Worm (Caenorhabditis elegans) whole organism, late embryonic: ENCODE results near the gene bus-5.

Experiments used
- C08G9.2 ChIP-seq: sonication (generic microtip); optimal IDR thresholded peaks from 2 replicates; lab custom pipeline; 2016; ENCODE audit warnings: mild to moderate bottlenecking, missing genetic modification characterization, moderate library complexity, missing compliant biosample characterization
- C38D4.7 ChIP-seq: fragments of 200-800 bp; sonication (Bioruptor generic); optimal IDR thresholded peaks from 2 replicates; lab custom pipeline; 2018; ENCODE audit warnings: mild to moderate bottlenecking, missing genetic modification characterization, moderate library complexity, missing compliant biosample characterization
- F13H6.1 ChIP-seq: sonication (generic microtip); optimal IDR thresholded peaks from 2 replicates; lab custom pipeline; 2016; ENCODE audit warnings: missing genetic modification characterization, missing compliant biosample characterization
- K09A11.1 ChIP-seq: sonication (generic microtip); optimal IDR thresholded peaks from 2 replicates; lab custom pipeline; 2017; ENCODE audit warnings: antibody characterized with exemption, mild to moderate bottlenecking, missing genetic modification characterization, missing compliant biosample characterization; ENCODE audit not compliant: insufficient read depth
- T23F11.4 ChIP-seq: fragments of 200-800 bp; sonication (Bioruptor generic); optimal IDR thresholded peaks from 2 replicates; lab custom pipeline; 2018; ENCODE audit warnings: mild to moderate bottlenecking, missing genetic modification characterization, missing compliant biosample characterization
- ahr-1 ChIP-seq: sonication (generic microtip); optimal IDR thresholded peaks from 2 replicates; lab custom pipeline; 2016; ENCODE audit warnings: missing genetic modification characterization, missing compliant biosample characterization
- ceh-14 ChIP-seq: sonication (generic microtip); optimal IDR thresholded peaks from 2 replicates; lab custom pipeline; 2016; ENCODE audit warnings: missing genotype, missing genetic modification characterization, missing compliant biosample characterization
- ceh-18 ChIP-seq: sonication (generic microtip); optimal IDR thresholded peaks from 2 replicates; lab custom pipeline; 2016; ENCODE audit warnings: missing genetic modification characterization, missing compliant biosample characterization
- ceh-2 ChIP-seq: sonication (generic microtip); optimal IDR thresholded peaks from 2 replicates; lab custom pipeline; 2016; ENCODE audit warnings: missing genotype, missing genetic modification characterization, missing compliant biosample characterization
- ceh-22 ChIP-seq: sonication (generic microtip); optimal IDR thresholded peaks from 2 replicates; lab custom pipeline; 2017; ENCODE audit warnings: missing biosample characterization, missing genetic modification characterization
- ceh-6 ChIP-seq: fragments of 200-800 bp; sonication (Bioruptor generic); optimal IDR thresholded peaks from 2 replicates; lab custom pipeline; 2018; ENCODE audit warnings: mild to moderate bottlenecking, missing genetic modification characterization, missing compliant biosample characterization
- dmd-4 ChIP-seq: sonication (generic microtip); optimal IDR thresholded peaks from 2 replicates; lab custom pipeline; 2016; ENCODE audit warnings: borderline replicate concordance, missing genetic modification characterization, missing compliant biosample characterization
- elt-2 ChIP-seq: sonication (generic microtip); optimal IDR thresholded peaks from 2 replicates; lab custom pipeline; 2016; ENCODE audit warnings: missing genetic modification reagents, missing genetic modification characterization, missing compliant biosample characterization
- eyg-1 ChIP-seq: sonication (generic microtip); optimal IDR thresholded peaks from 2 replicates; lab custom pipeline; 2016; ENCODE audit warnings: missing genotype, missing genetic modification characterization, missing compliant biosample characterization
- fkh-10 ChIP-seq: fragments of 150-350 bp; optimal IDR thresholded peaks from 2 replicates; lab custom pipeline; 2014; ENCODE audit warnings: missing biosample characterization, missing genetic modification reagents, missing genetic modification characterization
- hlh-13 ChIP-seq: fragments of 200-800 bp; sonication (Bioruptor generic); optimal IDR thresholded peaks from 2 replicates; lab custom pipeline; 2018; ENCODE audit warnings: mild to moderate bottlenecking, missing genetic modification characterization, missing compliant biosample characterization
- hlh-8 ChIP-seq: sonication (generic microtip); optimal IDR thresholded peaks from 2 replicates; lab custom pipeline; 2016; ENCODE audit warnings: missing genotype, missing genetic modification characterization, missing compliant biosample characterization
- lim-6 ChIP-seq: sonication (generic microtip); optimal IDR thresholded peaks from 2 replicates; lab custom pipeline; 2016; ENCODE audit warnings: missing genetic modification characterization, missing compliant biosample characterization
- lin-11 ChIP-seq: fragments of 200-800 bp; sonication (Bioruptor generic); optimal IDR thresholded peaks from 2 replicates; lab custom pipeline; 2018; ENCODE audit warnings: mild to moderate bottlenecking, missing genetic modification characterization, missing compliant biosample characterization
- nfya-1 ChIP-seq: sonication (generic microtip); optimal IDR thresholded peaks from 2 replicates; lab custom pipeline; 2017; ENCODE audit warnings: missing genetic modification characterization, mild to moderate bottlenecking, missing compliant biosample characterization, antibody characterized with exemption, moderate library complexity
- nhr-11 ChIP-seq: fragments of 150-350 bp; optimal IDR thresholded peaks from 2 replicates; lab custom pipeline; 2014; ENCODE audit warnings: missing biosample characterization, missing genetic modification characterization
- nhr-232 ChIP-seq: sonication (generic microtip); optimal IDR thresholded peaks from 2 replicates; lab custom pipeline; 2016; ENCODE audit warnings: missing genetic modification characterization, missing compliant biosample characterization
- odd-2 ChIP-seq: sonication (generic microtip); optimal IDR thresholded peaks from 2 replicates; lab custom pipeline; 2017; ENCODE audit warnings: antibody characterized with exemption, mild to moderate bottlenecking, missing genetic modification characterization, missing compliant biosample characterization
- pat-9 ChIP-seq: fragments of 200-800 bp; sonication (Bioruptor generic); optimal IDR thresholded peaks from 2 replicates; lab custom pipeline; 2018; ENCODE audit warnings: mild to moderate bottlenecking, missing genetic modification characterization, moderate library complexity, missing compliant biosample characterization
- pax-1 ChIP-seq: fragments of 150-350 bp; optimal IDR thresholded peaks from 2 replicates; lab custom pipeline; 2014; ENCODE audit warnings: missing biosample characterization, missing genetic modification characterization
- pha-2 ChIP-seq: sonication (generic microtip); optimal IDR thresholded peaks from 2 replicates; lab custom pipeline; 2017; ENCODE audit warnings: mild to moderate bottlenecking, missing genetic modification characterization, missing compliant biosample characterization
- pha-4 ChIP-seq: fragments of 150-350 bp; optimal IDR thresholded peaks from 2 replicates; lab custom pipeline; 2018; ENCODE audit warnings: missing biosample characterization, missing genetic modification reagents, missing genetic modification characterization
- pqm-1 ChIP-seq: sonication (generic microtip); optimal IDR thresholded peaks from 2 replicates; lab custom pipeline; 2016; ENCODE audit warnings: missing genetic modification characterization, missing compliant biosample characterization
- ref-2 ChIP-seq: sonication (generic microtip); optimal IDR thresholded peaks from 2 replicates; lab custom pipeline; 2016; ENCODE audit warnings: missing genetic modification characterization, missing compliant biosample characterization
- sdc-2 ChIP-seq: sonication (generic microtip); optimal IDR thresholded peaks from 2 replicates; lab custom pipeline; 2016; ENCODE audit warnings: missing genotype, missing genetic modification characterization, missing compliant biosample characterization
- sox-2 ChIP-seq: fragments of 200-800 bp; sonication (Bioruptor generic); IDR thresholded peaks from 2 replicates; pipeline ENCODE4 v1.3.6; 2022; ENCODE audit warnings: missing genetic modification reagents, missing genetic modification characterization, missing compliant biosample characterization
- tbx-2 ChIP-seq: sonication (generic microtip); optimal IDR thresholded peaks from 2 replicates; lab custom pipeline; 2016; ENCODE audit warnings: missing genetic modification characterization, missing compliant biosample characterization
- unc-42 ChIP-seq: sonication (generic microtip); optimal IDR thresholded peaks from 2 replicates; lab custom pipeline; 2016; ENCODE audit warnings: missing genotype, missing genetic modification characterization, missing compliant biosample characterization
- unc-86 ChIP-seq: sonication (generic microtip); optimal IDR thresholded peaks from 2 replicates; lab custom pipeline; 2016; ENCODE audit warnings: missing genetic modification characterization, missing compliant biosample characterization
- zip-5 ChIP-seq: sonication (generic microtip); optimal IDR thresholded peaks from 2 replicates; lab custom pipeline; 2016; ENCODE audit warnings: missing genetic modification characterization, missing compliant biosample characterization
- ztf-16 ChIP-seq: sonication (generic microtip); optimal IDR thresholded peaks from 2 replicates; lab custom pipeline; 2017; ENCODE audit warnings: missing genetic modification characterization, missing compliant biosample characterization

Gene bus-5

DNA sequence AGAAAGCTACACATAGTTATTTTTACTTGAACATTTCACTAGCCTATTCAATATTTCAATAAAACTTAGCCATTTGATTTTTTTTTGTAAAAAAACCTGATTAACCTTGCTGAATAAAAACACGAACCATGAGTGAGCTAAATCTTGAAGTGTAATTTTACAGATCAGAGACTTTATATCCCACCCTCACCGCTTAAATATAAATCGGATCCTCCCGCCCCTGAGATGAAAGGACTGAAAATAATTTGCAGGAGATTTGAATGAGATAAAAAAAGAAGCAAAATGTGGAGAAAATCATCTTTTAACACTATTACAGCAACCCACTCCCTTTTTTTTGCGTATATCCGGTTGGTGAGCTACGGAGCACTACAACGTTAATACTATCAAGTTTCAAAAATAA is 37.1 kb upstream of the bus-5 start, which contains the start of gene npax-2:
Gene npax-2, minus strand, starts transcription at position 101 of the 400 bp plus-strand sequence.
- TF ChIP-seq ceh-14 (no peak), hlh-8 (tag; lab: Kevin White, UChicago) (no peak), ceh-6 (GFP tag; lab: Kevin White, UChicago) (no peak), ref-2 (tag; lab: Kevin White, UChicago) (no peak), dmd-4 (tag; lab: Kevin White, UChicago) (no peak), zip-5 (tag; lab: Kevin White, UChicago) (no peak), eyg-1 (tag; lab: Kevin White, UChicago) (no peak), hlh-13 (GFP tag; lab: Kevin White, UChicago) (no peak), F13H6.1 (tag; lab: Kevin White, UChicago) (no peak), pqm-1 (tag; lab: Kevin White, UChicago) (no peak)

DNA sequence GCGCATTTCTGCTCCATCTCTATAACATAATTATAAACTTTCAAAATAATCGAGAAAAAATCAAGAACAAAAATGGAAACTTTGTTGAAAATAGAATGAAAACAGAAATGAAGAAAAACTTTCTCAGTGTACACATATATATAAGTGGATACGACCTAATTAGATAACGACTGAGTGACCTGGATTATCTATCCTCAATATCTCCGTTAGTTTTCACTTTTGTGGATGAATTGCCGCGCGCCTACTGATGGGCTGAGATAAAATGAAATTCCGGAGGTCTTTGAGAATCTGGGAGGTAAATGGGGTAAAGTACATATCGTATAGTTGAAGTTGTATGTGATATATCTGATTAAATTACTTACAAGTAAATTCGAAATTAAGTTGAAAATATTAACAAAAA is 32.7 kb upstream of the bus-5 start, which contains the start of gene dpy-3:
Gene dpy-3, minus strand, starts transcription at position 19 of the 400 bp plus-strand sequence.
- TF ChIP-seq K09A11.1 (tag; lab: Kevin White, UChicago), result no peak
- no peak for TF ChIP-seq pat-9 (tag; lab: Kevin White, UChicago)
- no peak for TF ChIP-seq ztf-16 (tag; lab: Kevin White, UChicago)
- no peak for TF ChIP-seq hlh-13 (GFP tag; lab: Kevin White, UChicago)
- no peak for TF ChIP-seq pax-1 (tag; lab: Kevin White, UChicago)
- TF ChIP-seq pqm-1 (tag; lab: Kevin White, UChicago), result no peak
- no peak for TF ChIP-seq tbx-2
- TF ChIP-seq fkh-10 (GFP tag; lab: Kevin White, UChicago), result no peak
- no peak for TF ChIP-seq T23F11.4 (GFP tag; lab: Kevin White, UChicago)
- no peak for TF ChIP-seq unc-86
- TF ChIP-seq pha-4 (tag; lab: Kevin White, UChicago), result no peak

- TF ChIP-seq nhr-11 (tag; lab: Kevin White, UChicago) (no peak), pha-2 (tag; lab: Kevin White, UChicago) (no peak), unc-86 (no peak), pax-1 (tag; lab: Kevin White, UChicago) (no peak), C08G9.2 (tag; lab: Kevin White, UChicago) (no peak), ceh-22 (no peak), elt-2 (no peak), nhr-232 (tag; lab: Kevin White, UChicago) (no peak), hlh-13 (GFP tag; lab: Kevin White, UChicago) (no peak), lim-6 (tag; lab: Kevin White, UChicago) (no peak), sdc-2 (no peak), ceh-14 (no peak), unc-42 (tag; lab: Kevin White, UChicago) (no peak), pha-4 (tag; lab: Kevin White, UChicago) (no peak), ceh-18 (tag; lab: Kevin White, UChicago) (no peak)
Measured at ce11 chrX:2144875-2145274, 32.0 kb upstream of the bus-5 start.

DNA sequence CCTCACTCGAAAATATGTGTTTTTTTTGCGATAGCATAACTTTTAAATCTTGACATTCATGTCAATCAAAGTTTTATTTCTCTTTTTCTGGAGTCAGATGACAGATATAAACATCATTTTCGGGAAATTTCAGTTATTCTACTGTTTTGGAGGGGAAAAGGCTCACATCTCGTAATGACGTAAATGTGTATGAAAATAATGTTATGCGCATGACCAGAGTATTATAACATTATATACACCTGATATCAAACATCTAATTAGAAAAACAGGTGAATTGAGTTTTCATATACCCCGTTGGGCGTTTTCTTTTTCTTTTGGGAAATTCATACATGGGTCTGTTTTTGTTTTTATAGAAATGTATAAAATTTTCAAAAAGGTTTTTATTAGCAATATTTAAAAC is 31.3 kb upstream of the bus-5 start:
- TF ChIP-seq ceh-22 (no peak), nfya-1 (tag; lab: Kevin White, UChicago) (no peak), ahr-1 (tag; lab: Kevin White, UChicago) (no peak), sox-2 (GFP tag; lab: Robert Waterston, UW) (no peak), odd-2 (tag; lab: Kevin White, UChicago) (no peak), lin-11 (tag; lab: Kevin White, UChicago) (no peak), hlh-13 (GFP tag; lab: Kevin White, UChicago) (no peak), ceh-2 (tag; lab: Kevin White, UChicago) (no peak), fkh-10 (GFP tag; lab: Kevin White, UChicago) (no peak), C38D4.7 (no peak)
- TF ChIP-seq, all 69 proteins: peak for 0
